Worm (Caenorhabditis elegans): Measurements from ENCODE around the gene dhs-30.

ce11 chrX:17185696-17186430 is 49.8 kb downstream of the dhs-30 start, which contains the start of gene sid-3:
- TF ChIP-seq nhr-12 (tag; optimal IDR thresholded peaks at IDR 0.05) (no peak), snpc-4 (tag; optimal IDR thresholded peaks at IDR 0.05) (no peak), nhr-76 (tag; optimal IDR thresholded peaks at IDR 0.05) (no peak), nhr-237 (tag; optimal IDR thresholded peaks at IDR 0.05) (no peak), elt-3 (tag; optimal IDR thresholded peaks at IDR 0.05) (no peak), pha-4 (tag; optimal IDR thresholded peaks at IDR 0.05) (no peak)

All from whole organism, mixed stage, embryonic.